Worm (Caenorhabditis elegans): ENCODE measurements around the gene R04A9.7.

The R04A9.7 gene

ce11 chrX:423757-424156 is 29.1 kb upstream of the R04A9.7 start:
- TF ChIP-seq nhr-80 (tag; optimal IDR thresholded peaks at IDR 0.05) (peak; percentile 44), madf-3 (GFP tag; IDR thresholded peaks at IDR 0.05) (no peak), ets-4 (GFP tag; optimal IDR thresholded peaks at IDR 0.05) (no peak)

DNA sequence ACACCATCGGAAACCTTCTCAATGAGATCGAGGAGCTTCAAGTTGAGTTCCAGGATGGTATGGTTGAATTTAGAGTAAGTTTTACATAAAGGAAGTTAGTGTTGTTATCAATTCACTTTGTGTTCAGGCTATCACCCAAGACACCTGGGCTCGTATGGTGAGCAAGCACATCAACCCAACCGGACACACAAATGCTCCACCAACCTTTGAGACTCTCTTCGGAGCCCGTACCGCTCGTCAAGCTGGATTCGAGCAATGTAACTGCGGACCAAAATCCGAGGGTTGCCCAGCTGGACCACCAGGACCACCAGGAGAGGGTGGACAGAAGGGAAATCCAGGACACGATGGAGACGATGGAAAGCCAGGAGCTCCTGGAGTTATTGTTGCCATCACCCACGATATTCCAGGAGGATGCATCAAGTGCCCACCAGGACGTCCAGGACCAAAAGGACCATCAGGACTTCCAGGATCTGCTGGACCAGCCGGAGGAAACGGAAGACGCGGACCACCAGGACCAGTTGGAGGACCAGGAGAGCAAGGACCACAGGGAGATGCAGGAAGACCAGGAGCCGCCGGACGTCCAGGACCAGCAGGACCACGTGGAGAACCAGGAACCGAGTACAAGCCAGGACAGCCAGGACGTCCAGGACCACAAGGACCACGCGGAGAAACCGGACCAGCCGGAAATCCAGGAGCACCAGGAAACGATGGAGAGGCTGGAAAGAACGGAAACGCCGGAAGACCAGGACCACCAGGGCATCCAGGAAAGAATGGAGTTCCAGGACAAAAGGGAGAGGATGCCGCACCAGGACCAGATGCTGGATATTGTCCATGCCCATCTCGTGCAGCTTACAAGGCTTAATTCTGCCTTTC is 27.3 kb upstream of the R04A9.7 start:
- TF ChIP-seq dpff-1 (tag; optimal IDR thresholded peaks at IDR 0.05) (no peak), dox-1 (GFP tag; IDR thresholded peaks at IDR 0.05) (0 out of 2 replicates have a peak, but pooled peaks have one; percentile 5), F23B12.7 (tag; optimal IDR thresholded peaks at IDR 0.05; ENCODE audit: insufficient read depth) (no peak), let-607 (tag; optimal IDR thresholded peaks at IDR 0.05) (peak in 1 of 2 experiments; percentile 1), ztf-26 (tag; optimal IDR thresholded peaks at IDR 0.05) (peak; percentile 68), F49E8.2 (tag; optimal IDR thresholded peaks at IDR 0.05; ENCODE audit: insufficient read depth) (no peak), B0019.2 (GFP tag; conservative IDR thresholded peaks at IDR 0.05) (no peak), nhr-90 (tag; optimal IDR thresholded peaks at IDR 0.05) (no peak), ccch-3 (GFP tag; optimal IDR thresholded peaks at IDR 0.05) (no peak), lsl-1 (GFP tag; optimal IDR thresholded peaks at IDR 0.05) (no peak), ceh-91 (GFP tag; IDR thresholded peaks at IDR 0.05) (no peak), Y95B8A.8 (GFP tag; IDR thresholded peaks at IDR 0.05) (no peak), nhr-120 (GFP tag; IDR thresholded peaks at IDR 0.05) (0 out of 2 replicates have a peak, but pooled peaks have one; percentile 14), ceh-40 (GFP tag; IDR thresholded peaks at IDR 0.05) (no peak), Y67H2A.10 (GFP tag; conservative IDR thresholded peaks at IDR 0.05) (no peak), B0035.1 (tag; optimal IDR thresholded peaks at IDR 0.05) (peak; percentile 11), hmg-20 (GFP tag; IDR thresholded peaks at IDR 0.05) (no peak), B0336.3 (GFP tag; IDR thresholded peaks at IDR 0.05) (no peak; the same call in 1 of the 2 replicates), mes-4 (tag; optimal IDR thresholded peaks at IDR 0.05) (peak; percentile 25), lin-40 (tag; optimal IDR thresholded peaks at IDR 0.05) (peak; percentile 90), egrh-3 (GFP tag; IDR thresholded peaks at IDR 0.05) (peak; percentile 76; the same call in 1 of the 2 replicates), zfh-2 (GFP tag; conservative IDR thresholded peaks at IDR 0.05) (peak; percentile 89), lin-26 (GFP tag; IDR thresholded peaks at IDR 0.05) (peak; percentile 85), hlh-26 (GFP tag; conservative IDR thresholded peaks at IDR 0.05) (0 out of 2 replicates have a peak, but pooled peaks have one; percentile 53)

DNA sequence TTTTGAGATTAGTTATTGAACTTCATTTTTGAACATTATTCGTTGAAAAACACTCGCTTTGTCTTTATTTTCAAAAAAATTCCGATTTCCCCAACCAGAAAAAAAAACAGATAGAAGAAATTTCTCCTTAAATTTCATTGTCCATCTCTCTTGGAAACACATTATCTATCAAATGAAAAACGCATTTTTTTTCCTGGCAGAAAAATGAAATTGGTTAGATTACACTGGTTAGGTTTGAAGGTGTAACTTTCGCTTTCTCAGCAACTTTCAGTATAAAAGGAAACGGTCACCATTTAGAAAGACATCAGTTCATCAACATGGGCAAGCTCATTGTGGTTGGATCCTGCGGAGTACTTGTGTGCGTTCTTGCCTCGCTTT is 26.7 kb upstream of the R04A9.7 start, which contains the start of gene col-19:
col-19 (plus strand) TSS at position 301 of the 378 bp plus-strand sequence.
- no peak for TF ChIP-seq F22D6.2 (tag; optimal IDR thresholded peaks at IDR 0.05)
- TF ChIP-seq F52B5.7 (tag; optimal IDR thresholded peaks at IDR 0.05), result no peak
- TF ChIP-seq K12H6.12 (tag; optimal IDR thresholded peaks at IDR 0.05), result no peak
- no peak for TF ChIP-seq ztf-25 (GFP tag; IDR thresholded peaks at IDR 0.05)
- no peak for TF ChIP-seq ceh-58 (GFP tag; IDR thresholded peaks at IDR 0.05)
- TF ChIP-seq cebp-2 (GFP tag; IDR thresholded peaks at IDR 0.05), result no peak
- no peak for TF ChIP-seq ztf-3 (GFP tag; optimal IDR thresholded peaks at IDR 0.05)
- TF ChIP-seq F23B12.7 (tag; optimal IDR thresholded peaks at IDR 0.05; ENCODE audit: insufficient read depth), result no peak
- no peak for TF ChIP-seq pbrm-1 (GFP tag; IDR thresholded peaks at IDR 0.05)
- no peak for TF ChIP-seq madf-10 (tag; optimal IDR thresholded peaks at IDR 0.05)
- no peak for TF ChIP-seq mes-4 (tag; optimal IDR thresholded peaks at IDR 0.05)
- TF ChIP-seq lin-35 (GFP tag; optimal IDR thresholded peaks at IDR 0.05), result no peak
- no peak for TF ChIP-seq lin-26 (GFP tag; IDR thresholded peaks at IDR 0.05)
- TF ChIP-seq mcd-1 (GFP tag; IDR thresholded peaks at IDR 0.05), result no peak
- no peak for TF ChIP-seq Y79H2A.3 (GFP tag; conservative IDR thresholded peaks at IDR 0.05)
- TF ChIP-seq ztf-22 (GFP tag; optimal IDR thresholded peaks at IDR 0.05), result no peak
- no peak for TF ChIP-seq ceh-100 (GFP tag; IDR thresholded peaks at IDR 0.05)
